Fruit fly (Drosophila melanogaster) whole organism, pupa: ENCODE data around the gene Ns4.

Experiments
- CG8159 ChIP-seq: fragments of 200-800 bp; sonication (Bioruptor generic); optimal IDR thresholded peaks from 3 replicates; lab custom pipeline; 2018; ENCODE audit warnings: missing biosample characterization, mild to moderate bottlenecking, missing genetic modification characterization, moderate library complexity
- CG9948 ChIP-seq: fragments of 200-800 bp; sonication (Bioruptor generic); optimal IDR thresholded peaks from 2 replicates; lab custom pipeline; 2018; ENCODE audit warnings: missing biosample characterization, mild to moderate bottlenecking, missing genetic modification characterization, moderate library complexity

- TF ChIP-seq CG8159 (tag; lab: Kevin White, UChicago) = peak; percentile 26
- no peak for TF ChIP-seq CG9948 (tag; lab: Kevin White, UChicago)
Observed at dm6 chr2L:20716712-20717111, 35.6 kb upstream of the Ns4 start.
